Fruit fly (Drosophila melanogaster): ENCODE measurements around the gene Hsp70Ba.

Gene Hsp70Ba

DNA sequence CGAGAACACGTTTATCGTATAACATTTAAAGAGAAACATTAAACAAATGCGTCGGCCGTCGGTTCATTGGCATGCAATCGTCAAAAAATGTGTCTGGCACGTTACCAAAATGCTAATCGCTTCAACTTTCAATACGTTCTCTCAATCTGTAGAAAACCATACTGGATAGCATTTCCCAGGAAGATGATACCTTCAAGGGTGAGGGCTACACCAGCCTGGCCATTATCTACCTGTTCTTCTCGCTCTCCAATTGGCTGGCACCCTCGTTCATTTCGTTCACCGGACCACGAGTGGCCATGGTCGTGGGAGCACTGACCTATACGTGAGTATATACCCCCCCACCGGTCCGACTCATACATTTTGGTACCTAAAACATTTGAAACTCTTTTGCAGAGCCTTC, 13.1 kb downstream of the Hsp70Ba start:
- TF ChIP-seq Hr96 (GFP tag; optimal IDR thresholded peaks at IDR 0.05) (no peak), cnc (optimal IDR thresholded peaks at IDR 0.05) (no peak), toe (GFP tag; optimal IDR thresholded peaks at IDR 0.05) (no peak)

DNA sequence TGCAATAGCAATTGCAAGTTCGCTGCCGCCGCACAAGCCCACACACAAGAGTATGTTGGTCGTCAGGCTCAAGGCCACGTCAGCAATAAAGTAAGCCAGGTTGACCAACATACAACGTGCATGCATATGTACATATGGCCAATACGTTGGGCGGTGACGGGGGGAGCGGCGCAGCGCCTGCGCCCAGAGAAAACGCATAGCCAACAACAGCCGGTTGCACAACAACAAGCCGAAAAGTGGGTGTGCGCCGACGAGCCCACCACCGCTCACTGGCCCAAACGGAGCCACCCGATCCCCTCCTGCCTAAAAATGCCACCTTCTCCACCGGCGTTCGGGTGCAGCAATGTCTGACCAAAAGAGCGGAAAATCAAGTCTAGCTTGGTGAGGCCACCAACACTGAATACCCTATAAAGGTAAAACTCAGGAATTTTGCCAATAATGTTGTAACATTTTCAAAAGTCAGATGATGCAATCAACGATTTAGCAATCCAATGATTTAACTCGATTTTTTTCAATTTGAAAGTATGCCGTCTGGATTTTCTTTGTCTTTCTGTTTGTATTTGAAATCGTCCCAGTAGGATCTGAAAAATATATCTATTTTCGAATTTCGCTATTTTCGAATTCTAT, 15.6 kb downstream of the Hsp70Ba start, which contains the start of gene CG5509:
Gene CG5509 (plus strand): TSS at position 577 of the 627 bp plus-strand sequence.
- TF ChIP-seq CG14711 (tag; optimal IDR thresholded peaks at IDR 0.05) (no peak), cic (GFP tag; optimal IDR thresholded peaks at IDR 0.05) (peak; percentile 12), tj (GFP tag; optimal IDR thresholded peaks at IDR 0.05) (peak; percentile 66)

- TF ChIP-seq CG7101 (tag; optimal IDR thresholded peaks at IDR 0.05) (peak; percentile 25), CG11617 (GFP tag; optimal IDR thresholded peaks at IDR 0.05) (peak; percentile 4), CG33017 (tag; optimal IDR thresholded peaks at IDR 0.05) (peak; percentile 39), cic (GFP tag; optimal IDR thresholded peaks at IDR 0.05) (no peak), CG12768 (GFP tag; optimal IDR thresholded peaks at IDR 0.05) (peak; percentile 66), tj (GFP tag; optimal IDR thresholded peaks at IDR 0.05) (no peak), bab1 (GFP tag; optimal IDR thresholded peaks at IDR 0.05) (peak; percentile 60), Clk (GFP tag; optimal IDR thresholded peaks at IDR 0.05) (no peak), toe (GFP tag; optimal IDR thresholded peaks at IDR 0.05) (no peak), cnc (optimal IDR thresholded peaks at IDR 0.05) (no peak), Mnt (GFP tag; optimal IDR thresholded peaks at IDR 0.05) (no peak), kay (GFP tag; ENCODE audit: borderline replicate concordance) (no peak), pad (GFP tag; optimal IDR thresholded peaks at IDR 0.05) (no peak), CG1620 (GFP tag; optimal IDR thresholded peaks at IDR 0.05) (no peak), Hr96 (GFP tag; optimal IDR thresholded peaks at IDR 0.05) (no peak), CG7045 (GFP tag; optimal IDR thresholded peaks at IDR 0.05) (peak; percentile 45), CG5204 (GFP tag; optimal IDR thresholded peaks at IDR 0.05) (no peak), CG14711 (tag; optimal IDR thresholded peaks at IDR 0.05) (peak; percentile 46), Crg-1 (GFP tag; optimal IDR thresholded peaks at IDR 0.05) (no peak), ovo (GFP tag; optimal IDR thresholded peaks at IDR 0.05) (no peak)
Observed at dm6 chr3R:12451376-12451775, 16.2 kb downstream of the Hsp70Ba start.

DNA sequence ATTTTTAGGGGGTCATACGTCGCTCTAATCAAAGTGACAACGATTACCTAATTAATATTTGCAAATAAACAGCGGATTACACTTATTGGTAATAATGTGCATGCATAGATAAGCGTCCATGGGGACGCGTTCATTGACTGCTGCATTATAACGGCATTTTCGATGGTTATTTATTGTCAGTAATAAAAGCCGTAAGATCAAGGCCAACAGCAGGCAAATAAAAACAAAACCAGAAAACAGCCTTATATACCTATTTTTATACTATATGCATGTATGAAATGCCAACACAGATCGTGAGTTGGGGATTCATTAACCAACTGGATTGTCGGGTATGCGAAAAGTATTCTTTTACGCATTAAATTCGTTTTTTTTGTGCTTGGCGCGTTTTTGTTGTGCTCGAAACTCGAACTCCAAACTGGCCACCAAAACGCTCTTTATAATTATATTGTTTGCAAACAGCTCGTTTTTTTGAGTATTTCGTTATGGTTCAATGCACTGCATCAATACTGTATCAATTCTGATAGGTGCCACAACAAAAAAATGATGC, 16.8 kb downstream of the Hsp70Ba start:
- TF ChIP-seq CG33017 (tag; optimal IDR thresholded peaks at IDR 0.05) (no peak), cnc (optimal IDR thresholded peaks at IDR 0.05) (no peak), Hr96 (GFP tag; optimal IDR thresholded peaks at IDR 0.05) (no peak), CG11617 (GFP tag; optimal IDR thresholded peaks at IDR 0.05) (no peak), cic (GFP tag; optimal IDR thresholded peaks at IDR 0.05) (no peak), CG1620 (GFP tag; optimal IDR thresholded peaks at IDR 0.05) (no peak), kay (GFP tag; ENCODE audit: borderline replicate concordance) (no peak), Clk (GFP tag; optimal IDR thresholded peaks at IDR 0.05) (no peak), CG7101 (tag; optimal IDR thresholded peaks at IDR 0.05) (no peak), Mnt (GFP tag; optimal IDR thresholded peaks at IDR 0.05) (no peak), ovo (GFP tag; optimal IDR thresholded peaks at IDR 0.05) (no peak), toe (GFP tag; optimal IDR thresholded peaks at IDR 0.05) (no peak), Crg-1 (GFP tag; optimal IDR thresholded peaks at IDR 0.05) (no peak), tj (GFP tag; optimal IDR thresholded peaks at IDR 0.05) (no peak), pad (GFP tag; optimal IDR thresholded peaks at IDR 0.05) (no peak), CG7045 (GFP tag; optimal IDR thresholded peaks at IDR 0.05) (no peak), CG12768 (GFP tag; optimal IDR thresholded peaks at IDR 0.05) (no peak), CG5204 (GFP tag; optimal IDR thresholded peaks at IDR 0.05) (no peak), bab1 (GFP tag; optimal IDR thresholded peaks at IDR 0.05) (no peak), CG14711 (tag; optimal IDR thresholded peaks at IDR 0.05) (no peak)

DNA sequence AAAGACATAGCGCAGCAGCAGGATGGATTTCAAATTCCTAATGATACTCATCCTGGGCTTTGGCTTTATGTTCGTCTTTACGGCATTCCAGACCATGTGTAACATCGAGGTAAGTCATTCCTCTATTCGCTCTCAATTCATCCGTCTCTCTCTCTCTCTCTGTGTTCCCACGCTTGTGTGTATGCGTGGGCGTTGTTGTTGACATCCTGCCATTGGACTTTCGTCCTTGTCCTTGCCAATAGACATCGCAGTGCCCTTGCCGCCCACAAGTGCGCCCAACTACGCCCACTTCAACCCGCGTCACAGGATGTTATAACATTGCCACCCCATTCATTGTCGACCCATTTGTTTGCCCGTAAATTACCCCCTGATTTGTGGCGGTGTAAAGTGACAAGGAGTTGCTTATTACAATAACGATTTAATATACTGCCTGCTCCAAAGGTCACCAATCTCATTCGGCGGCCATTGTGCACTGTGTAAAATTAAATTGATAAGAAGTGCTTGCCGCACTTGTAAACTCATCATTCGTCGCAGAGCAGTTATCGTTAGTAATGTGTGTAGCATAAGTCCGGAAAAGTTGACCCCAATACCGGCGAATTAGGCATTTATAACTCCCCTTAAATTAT, 17.8 kb downstream of the Hsp70Ba start:
- TF ChIP-seq CG7045 (GFP tag; optimal IDR thresholded peaks at IDR 0.05) (peak; percentile 1), CG11617 (GFP tag; optimal IDR thresholded peaks at IDR 0.05) (no peak)

- TF ChIP-seq pad (GFP tag; optimal IDR thresholded peaks at IDR 0.05) (peak; percentile 89), cnc (optimal IDR thresholded peaks at IDR 0.05) (peak in 1 of 2 experiments; percentile 15), bab1 (GFP tag; optimal IDR thresholded peaks at IDR 0.05) (peak; percentile 100), CG7045 (GFP tag; optimal IDR thresholded peaks at IDR 0.05) (peak; percentile 97), Mnt (GFP tag; optimal IDR thresholded peaks at IDR 0.05) (peak; percentile 95), Hr96 (GFP tag; optimal IDR thresholded peaks at IDR 0.05) (peak; percentile 99), CG14711 (tag; optimal IDR thresholded peaks at IDR 0.05) (peak; percentile 99), ovo (GFP tag; optimal IDR thresholded peaks at IDR 0.05) (peak; percentile 58), CG11617 (GFP tag; optimal IDR thresholded peaks at IDR 0.05) (peak; percentile 96), CG1620 (GFP tag; optimal IDR thresholded peaks at IDR 0.05) (peak; percentile 97), cic (GFP tag; optimal IDR thresholded peaks at IDR 0.05) (peak; percentile 98), CG5204 (GFP tag; optimal IDR thresholded peaks at IDR 0.05) (peak; percentile 97), tj (GFP tag; optimal IDR thresholded peaks at IDR 0.05) (peak; percentile 83), CG7101 (tag; optimal IDR thresholded peaks at IDR 0.05) (peak; percentile 100), CG33017 (tag; optimal IDR thresholded peaks at IDR 0.05) (peak; percentile 100), toe (GFP tag; optimal IDR thresholded peaks at IDR 0.05) (no peak), kay (GFP tag; ENCODE audit: borderline replicate concordance) (peak; percentile 99), CG12768 (GFP tag; optimal IDR thresholded peaks at IDR 0.05) (peak; percentile 99), Crg-1 (GFP tag; optimal IDR thresholded peaks at IDR 0.05) (peak; percentile 98), Clk (GFP tag; optimal IDR thresholded peaks at IDR 0.05) (peak; percentile 94)
Observed at dm6 chr3R:12448889-12449314, 18.7 kb downstream of the Hsp70Ba start, which contains the start of gene CG18549. TSS of gene CG18549 (plus strand) at chr3R:12449296.
